Worm (Caenorhabditis elegans): ENCODE measurements around the gene nhr-8.

nhr-8 gene

ce11 chrIV:7747838-7748237 is 37.1 kb downstream of the nhr-8 start, which contains the start of gene klo-1:
klo-1 (minus strand) TSS chrIV:7748225.
- TF ChIP-seq zag-1 (tag; optimal IDR thresholded peaks at IDR 0.05), result no peak
- TF ChIP-seq pqm-1 (tag; optimal IDR thresholded peaks at IDR 0.05), result peak; percentile 52
- TF ChIP-seq elt-2 (tag; optimal IDR thresholded peaks at IDR 0.05), result peak; percentile 88

- TF ChIP-seq ceh-82 (tag; optimal IDR thresholded peaks at IDR 0.05) (no peak), nhr-25 (tag; optimal IDR thresholded peaks at IDR 0.05) (peak; percentile 16)
Observed at ce11 chrIV:7753108-7753507, 42.3 kb downstream of the nhr-8 start, which contains the start of gene col-14. col-14 (plus strand) TSS chrIV:7753408.

- TF ChIP-seq unc-62 (GFP tag; optimal IDR thresholded peaks at IDR 0.05) (no peak), ama-1 (optimal IDR thresholded peaks at IDR 0.05) (no peak), nhr-25 (tag; optimal IDR thresholded peaks at IDR 0.05) (no peak)
Observed at ce11 chrIV:7754114-7754513, 43.3 kb downstream of the nhr-8 start.

ce11 chrIV:7757245-7757644 is 46.5 kb downstream of the nhr-8 start, which contains the start of gene C46A5.4:
C46A5.4 (minus strand) TSS chrIV:7757345.
- TF ChIP-seq nfya-1 (tag; optimal IDR thresholded peaks at IDR 0.05; ENCODE audit: insufficient read depth), result no peak
- TF ChIP-seq nhr-11 (tag; optimal IDR thresholded peaks at IDR 0.05), result no peak
- TF ChIP-seq mdl-1 (tag; optimal IDR thresholded peaks at IDR 0.05), result no peak
- no peak for TF ChIP-seq nhr-12 (tag; optimal IDR thresholded peaks at IDR 0.05)
- TF ChIP-seq ztf-4 (tag; optimal IDR thresholded peaks at IDR 0.05), result no peak
- no peak for TF ChIP-seq unc-39 (tag; optimal IDR thresholded peaks at IDR 0.05)
- TF ChIP-seq fkh-2 (tag; optimal IDR thresholded peaks at IDR 0.05), result no peak
- TF ChIP-seq egl-27 (tag; optimal IDR thresholded peaks at IDR 0.05), result no peak
- no peak for TF ChIP-seq fos-1 (tag; optimal IDR thresholded peaks at IDR 0.05)
- no peak for TF ChIP-seq elt-1 (tag; optimal IDR thresholded peaks at IDR 0.05)
- no peak for TF ChIP-seq nhr-67 (tag; optimal IDR thresholded peaks at IDR 0.05)
- TF ChIP-seq lin-15B (tag; optimal IDR thresholded peaks at IDR 0.05), result no peak
- no peak for TF ChIP-seq ceh-82 (tag; optimal IDR thresholded peaks at IDR 0.05)

ce11 chrIV:7759527-7759926 is 48.7 kb downstream of the nhr-8 start, which contains the start of gene dsb-3:
dsb-3 (minus strand) TSS chrIV:7759627.
- no peak for TF ChIP-seq mml-1 (tag; optimal IDR thresholded peaks at IDR 0.05)
- TF ChIP-seq egl-5 (tag; optimal IDR thresholded peaks at IDR 0.05), result no peak
- TF ChIP-seq ceh-9 (tag; optimal IDR thresholded peaks at IDR 0.05), result no peak
- TF ChIP-seq nhr-237 (tag; optimal IDR thresholded peaks at IDR 0.05), result no peak
- TF ChIP-seq fkh-10 (GFP tag; optimal IDR thresholded peaks at IDR 0.05), result no peak
- TF ChIP-seq ztf-4 (tag; optimal IDR thresholded peaks at IDR 0.05), result no peak
- no peak for TF ChIP-seq fkh-2 (tag; optimal IDR thresholded peaks at IDR 0.05)
- TF ChIP-seq hmg-11 (tag; optimal IDR thresholded peaks at IDR 0.05), result no peak
- TF ChIP-seq elt-3 (tag; optimal IDR thresholded peaks at IDR 0.05), result no peak
- no peak for TF ChIP-seq aly-2 (tag; optimal IDR thresholded peaks at IDR 0.05)
- no peak for TF ChIP-seq pqm-1 (tag; optimal IDR thresholded peaks at IDR 0.05)
- no peak for TF ChIP-seq sea-2 (GFP tag; optimal IDR thresholded peaks at IDR 0.05)

ce11 chrIV:7760117-7760516 is 49.3 kb downstream of the nhr-8 start, which contains the start of gene del-7:
del-7 (plus strand) TSS chrIV:7760417.
- no peak for TF ChIP-seq ceh-16 (tag; optimal IDR thresholded peaks at IDR 0.05)
- no peak for TF ChIP-seq pha-4 (tag; optimal IDR thresholded peaks at IDR 0.05)
- TF ChIP-seq nfya-1 (tag; optimal IDR thresholded peaks at IDR 0.05; ENCODE audit: insufficient read depth), result no peak
- TF ChIP-seq lin-15B (tag; optimal IDR thresholded peaks at IDR 0.05), result no peak
- no peak for TF ChIP-seq nhr-25 (tag; optimal IDR thresholded peaks at IDR 0.05)
- no peak for TF ChIP-seq skn-1 (tag; optimal IDR thresholded peaks at IDR 0.05)
- no peak for TF ChIP-seq nhr-28 (tag; optimal IDR thresholded peaks at IDR 0.05)

ce11 chrIV:7763748-7764147 is 53.0 kb downstream of the nhr-8 start, which contains the start of the genes C46A5.6 and C46A5.1:
C46A5.6 (minus strand) TSS chrIV:7763848.
C46A5.1 (plus strand) TSS chrIV:7763931.
- TF ChIP-seq ama-1 (optimal IDR thresholded peaks at IDR 0.05) (no peak), nhr-25 (tag; optimal IDR thresholded peaks at IDR 0.05) (no peak), egl-27 (tag; optimal IDR thresholded peaks at IDR 0.05) (no peak), elt-2 (tag; optimal IDR thresholded peaks at IDR 0.05) (no peak), mdl-1 (tag; optimal IDR thresholded peaks at IDR 0.05) (no peak), lin-15B (tag; optimal IDR thresholded peaks at IDR 0.05) (no peak), nhr-23 (tag; optimal IDR thresholded peaks at IDR 0.05) (no peak), jun-1 (tag; optimal IDR thresholded peaks at IDR 0.05) (no peak), pha-4 (tag; optimal IDR thresholded peaks at IDR 0.05) (no peak), fos-1 (tag; optimal IDR thresholded peaks at IDR 0.05) (no peak), mml-1 (tag; optimal IDR thresholded peaks at IDR 0.05) (no peak), snpc-4 (tag; optimal IDR thresholded peaks at IDR 0.05) (no peak), aly-2 (tag; optimal IDR thresholded peaks at IDR 0.05) (no peak), fkh-10 (GFP tag; optimal IDR thresholded peaks at IDR 0.05) (no peak)

Data from whole organism, L3 larva.